Worm (Caenorhabditis elegans) whole organism, young adult: Measurements from ENCODE around the gene F45H10.2.

Experiments used
- B0035.1 ChIP-seq: sonication (generic microtip); optimal IDR thresholded peaks from 2 replicates; lab custom pipeline; 2016; ENCODE audit warnings: missing genetic modification characterization, mild to moderate bottlenecking, missing compliant biosample characterization, missing genotype, missing genetic modification reagents
- B0336.3 ChIP-seq: fragments of 200-800 bp; sonication (Bioruptor generic); IDR thresholded peaks from 2 replicates; pipeline ENCODE4 v1.3.6; 2022; ENCODE audit warnings: missing genetic modification characterization, missing compliant biosample characterization
- F33H1.4 ChIP-seq: fragments of 200-800 bp; sonication (Bioruptor generic); IDR thresholded peaks from 2 replicates; pipeline ENCODE4 v1.3.6; 2022; ENCODE audit warnings: missing genetic modification reagents, missing genetic modification characterization, missing compliant biosample characterization
- K11D2.4 ChIP-seq: fragments of 200-800 bp; sonication (Bioruptor generic); IDR thresholded peaks from 2 replicates; pipeline ENCODE4 v1.3.6; 2022; ENCODE audit warnings: missing genetic modification reagents, missing genetic modification characterization, missing compliant biosample characterization
- Y53F4B.3 ChIP-seq: fragments of 200-800 bp; sonication (Bioruptor generic); IDR thresholded peaks from 2 replicates; pipeline ENCODE4 v1.3.6; 2022; ENCODE audit warnings: missing genetic modification reagents, missing genetic modification characterization, missing compliant biosample characterization
- akir-1 ChIP-seq: fragments of 200-800 bp; sonication (Bioruptor generic); optimal IDR thresholded peaks from 2 replicates; lab custom pipeline; 2018; ENCODE audit warnings: mild to moderate bottlenecking, missing genetic modification characterization, moderate library complexity, missing compliant biosample characterization
- athp-1 ChIP-seq: sonication (generic microtip); optimal IDR thresholded peaks from 2 replicates; lab custom pipeline; 2017; ENCODE audit warnings: mild to moderate bottlenecking, missing genetic modification characterization, missing compliant biosample characterization
- cebp-1 ChIP-seq, 2 experiments: fragments of 200-800 bp in 1 of 2; sonication (Bioruptor generic) in 1 of 2; sonication (generic microtip) in 1 of 2; IDR thresholded peaks in 1 of 2; optimal IDR thresholded peaks in 1 of 2; 2 replicates each; pipeline versions ENCODE4 v1.3.6 to Lab custom; 2017 to 2022; ENCODE audit warnings: missing compliant biosample characterization in 2 of 2, missing genetic modification characterization in 2 of 2, mild to moderate bottlenecking in 1 of 2, missing genetic modification reagents in 1 of 2, moderate library complexity in 1 of 2
- cebp-2 ChIP-seq: fragments of 200-800 bp; sonication (Bioruptor generic); IDR thresholded peaks from 2 replicates; pipeline ENCODE4 v1.3.6; 2022; ENCODE audit warnings: missing genetic modification characterization, missing compliant biosample characterization
- ceh-40 ChIP-seq: fragments of 200-800 bp; sonication (Bioruptor generic); IDR thresholded peaks from 2 replicates; pipeline ENCODE4 v1.3.6; 2022; ENCODE audit warnings: missing genetic modification characterization, missing compliant biosample characterization
- efl-1 ChIP-seq: fragments of 150-350 bp; optimal IDR thresholded peaks from 2 replicates; lab custom pipeline; 2014; ENCODE audit warnings: missing biosample characterization, missing genetic modification reagents, missing genetic modification characterization
- egrh-3 ChIP-seq: fragments of 200-800 bp; sonication (Bioruptor generic); IDR thresholded peaks from 2 replicates; pipeline ENCODE4 v1.3.6; 2022; ENCODE audit warnings: missing genetic modification reagents, missing genetic modification characterization, missing compliant biosample characterization
- hmg-1.2 ChIP-seq: fragments of 200-800 bp; sonication (Bioruptor generic); IDR thresholded peaks from 2 replicates; pipeline ENCODE4 v1.3.6; 2022; ENCODE audit warnings: missing genetic modification reagents, missing genetic modification characterization, missing compliant biosample characterization
- let-526 ChIP-seq: fragments of 200-800 bp; sonication (Bioruptor generic); IDR thresholded peaks from 2 replicates; pipeline ENCODE4 v1.3.6; 2022; ENCODE audit warnings: missing genetic modification reagents, missing genetic modification characterization, missing compliant biosample characterization
- let-607 ChIP-seq, 2 experiments: fragments of 200-800 bp in 1 of 2; sonication (Bioruptor generic) in 1 of 2; sonication (generic microtip) in 1 of 2; optimal IDR thresholded peaks; 2 replicates each; lab custom pipeline; 2016 to 2018; ENCODE audit warnings: mild to moderate bottlenecking in 2 of 2, missing compliant biosample characterization in 2 of 2, missing genetic modification characterization in 2 of 2, moderate library complexity in 2 of 2, missing genotype in 1 of 2
- lin-35 ChIP-seq, 3 experiments: fragments of 150-350 bp in 2 of 3; sonication (generic microtip) in 1 of 3; optimal IDR thresholded peaks; 2 replicates each; lab custom pipeline; 2014 to 2018; ENCODE audit warnings: missing biosample characterization in 3 of 3, missing genetic modification characterization in 3 of 3, missing genetic modification reagents in 3 of 3
- lin-54 ChIP-seq: fragments of 200-800 bp; sonication (Bioruptor generic); optimal IDR thresholded peaks from 2 replicates; lab custom pipeline; 2018; ENCODE audit warnings: mild to moderate bottlenecking, missing genetic modification characterization, missing compliant biosample characterization
- lsl-1 ChIP-seq: fragments of 200-800 bp; sonication (Bioruptor generic); optimal IDR thresholded peaks from 2 replicates; lab custom pipeline; 2018; ENCODE audit warnings: mild to moderate bottlenecking, missing genetic modification characterization, moderate library complexity, missing compliant biosample characterization
- madf-6 ChIP-seq: fragments of 200-800 bp; sonication (Bioruptor generic); IDR thresholded peaks from 2 replicates; pipeline ENCODE4 v1.3.6; 2022; ENCODE audit warnings: missing genetic modification reagents, missing genetic modification characterization, missing compliant biosample characterization
- mcd-1 ChIP-seq: fragments of 200-800 bp; sonication (Bioruptor generic); IDR thresholded peaks from 2 replicates; pipeline ENCODE4 v1.3.6; 2022; ENCODE audit warnings: missing genetic modification reagents, missing genetic modification characterization, missing compliant biosample characterization
- nhr-80 ChIP-seq: sonication (generic microtip); optimal IDR thresholded peaks from 2 replicates; lab custom pipeline; 2016; ENCODE audit warnings: missing genetic modification characterization, missing compliant biosample characterization
- rpc-1 ChIP-seq, 2 experiments: fragments of 150-350 bp in 1 of 2; sonication (generic microtip) in 1 of 2; optimal IDR thresholded peaks; 2 replicates each; lab custom pipeline; 2014 to 2018; ENCODE audit warnings: missing biosample characterization in 1 of 2, missing genetic modification characterization in 1 of 2, missing genetic modification reagents in 1 of 2, missing genotype in 1 of 2
- snpc-1.1 ChIP-seq: sonication (generic microtip); optimal IDR thresholded peaks from 2 replicates; lab custom pipeline; 2017; ENCODE audit warnings: missing genetic modification characterization, mild to moderate bottlenecking, missing compliant biosample characterization, antibody characterized with exemption, moderate library complexity, missing genotype, missing genetic modification reagents; ENCODE audit not compliant: insufficient read depth
- snpc-3.4 ChIP-seq: sonication (generic microtip); optimal IDR thresholded peaks from 2 replicates; lab custom pipeline; 2017; ENCODE audit warnings: missing genetic modification characterization, mild to moderate bottlenecking, missing compliant biosample characterization, antibody characterized with exemption, moderate library complexity, missing genotype, missing genetic modification reagents
- snpc-4 ChIP-seq, 5 experiments: fragments of 150-350 bp in 1 of 5; sonication (generic microtip) in 4 of 5; optimal IDR thresholded peaks; 2 replicates each; lab custom pipeline; 2014 to 2018; ENCODE audit warnings: missing genetic modification characterization in 5 of 5, missing biosample characterization in 3 of 5, antibody characterized with exemption in 2 of 5, mild to moderate bottlenecking in 2 of 5, missing compliant biosample characterization in 2 of 5, missing genotype in 2 of 5, moderate library complexity in 2 of 5, missing genetic modification reagents in 1 of 5
- xnd-1 ChIP-seq: sonication (generic microtip); optimal IDR thresholded peaks from 2 replicates; lab custom pipeline; 2016; ENCODE audit warnings: missing genotype, missing genetic modification reagents, missing genetic modification characterization, missing compliant biosample characterization
- zfh-2 ChIP-seq: fragments of 200-800 bp; sonication (Bioruptor generic); conservative IDR thresholded peaks from 2 replicates; pipeline ENCODE4 v1.3.6; 2022; ENCODE audit warnings: missing genetic modification reagents, missing genetic modification characterization, missing compliant biosample characterization
- ztf-3 ChIP-seq: fragments of 200-800 bp; sonication (Bioruptor generic); optimal IDR thresholded peaks from 2 replicates; lab custom pipeline; 2018; ENCODE audit warnings: mild to moderate bottlenecking, missing genetic modification characterization, missing compliant biosample characterization

F45H10.2 gene

DNA sequence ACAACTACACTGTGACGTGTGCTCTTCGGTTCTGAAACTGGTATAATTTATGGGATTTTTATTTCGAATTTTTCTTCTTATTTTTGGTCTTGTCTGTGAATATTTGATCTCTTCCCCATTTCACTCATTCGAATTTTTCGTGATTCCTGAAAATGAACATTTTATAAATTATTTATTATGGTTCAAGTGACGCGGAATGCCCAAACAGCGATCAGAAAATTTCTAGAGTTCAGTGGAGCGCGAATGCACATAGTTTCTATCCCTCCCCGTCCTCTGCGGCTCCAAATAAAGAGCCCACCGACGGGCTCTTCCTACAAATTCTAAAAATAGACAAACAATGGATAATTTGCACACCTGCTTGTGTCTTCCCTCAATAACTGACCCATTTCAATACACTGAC lies 10.8 kb upstream of the F45H10.2 start, which contains the start of gene F54F11.1 (continued):
- TF ChIP-seq let-607 (tag; optimal IDR thresholded peaks at IDR 0.05; lab: Kevin White, UChicago) = no peak

DNA sequence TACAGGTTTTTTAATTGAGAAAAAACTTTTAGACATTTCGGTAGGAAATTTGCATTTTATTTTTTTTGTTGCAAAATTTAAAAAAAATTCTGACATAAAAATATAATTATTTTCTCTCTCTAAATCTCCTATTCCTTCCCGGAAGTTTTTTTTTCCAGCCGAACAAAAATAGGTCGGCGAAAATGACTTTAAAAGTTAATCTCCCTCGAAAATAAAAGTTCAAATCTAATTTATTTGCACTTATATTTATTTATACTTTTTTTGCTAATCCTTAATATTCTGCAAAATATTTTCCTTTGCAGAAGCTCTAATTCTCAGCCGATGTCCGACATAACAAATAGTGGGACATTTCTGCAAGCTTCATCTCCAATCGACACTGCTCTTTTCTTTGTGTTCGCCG lies 8.7 kb upstream of the F45H10.2 start, which contains the start of gene F45H10.5:
Gene F45H10.5 (plus strand): TSS at position 301 of the 400 bp plus-strand sequence.
- TF ChIP-seq mcd-1 (GFP tag; lab: Robert Waterston, UW) (no peak), let-526 (GFP tag; lab: Robert Waterston, UW) (no peak), xnd-1 (tag; lab: Kevin White, UChicago) (no peak), ceh-40 (GFP tag; lab: Robert Waterston, UW) (no peak), F33H1.4 (GFP tag; lab: Robert Waterston, UW) (no peak), ztf-3 (no peak), snpc-1.1 (tag; lab: Kevin White, UChicago) (no peak), efl-1 (GFP tag; lab: Kevin White, UChicago) (no peak)

DNA sequence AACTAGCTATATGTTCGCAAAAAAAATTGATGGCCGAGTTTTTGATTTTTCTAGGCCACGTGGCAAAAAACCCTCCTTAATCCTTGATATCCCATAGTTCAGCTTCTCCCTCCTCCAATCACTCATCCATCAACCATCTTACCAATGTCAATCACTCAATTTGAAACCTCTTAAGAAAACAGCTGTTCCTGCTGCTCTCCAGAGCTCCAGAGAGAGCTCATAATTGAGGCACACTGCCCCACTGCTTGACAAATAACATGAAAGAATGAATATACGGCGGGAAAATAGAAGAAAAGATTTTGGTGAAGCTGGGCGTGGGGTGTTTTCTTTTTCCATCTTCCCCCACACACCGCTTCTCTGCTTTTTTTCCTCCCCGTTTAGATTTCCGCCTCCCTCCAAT lies 7.7 kb upstream of the F45H10.2 start:
- TF ChIP-seq rpc-1 (optimal IDR thresholded peaks at IDR 0.05; lab: Kevin White, UChicago) = no peak
- TF ChIP-seq rpc-1 (tag; optimal IDR thresholded peaks at IDR 0.05; lab: Kevin White, UChicago) = no peak

DNA sequence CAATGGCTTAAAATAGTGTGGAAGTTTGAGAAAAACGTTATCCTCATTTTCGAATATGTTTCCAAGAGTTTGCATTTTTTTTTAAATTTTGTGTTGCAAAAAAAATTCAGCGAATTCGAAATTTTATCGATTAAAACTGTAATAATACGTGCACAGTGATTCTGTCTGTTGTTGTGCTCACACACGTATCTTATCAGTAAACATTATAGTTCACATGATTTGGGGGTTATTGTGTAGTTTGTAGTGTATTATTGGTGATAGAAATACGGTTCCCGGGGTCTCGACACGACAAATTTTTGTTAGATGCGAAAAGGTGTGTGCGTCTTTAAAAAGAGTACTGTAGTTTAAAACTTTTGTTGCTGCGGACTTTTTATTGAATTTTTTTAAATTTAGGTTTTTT lies 2.9 kb upstream of the F45H10.2 start, which contains the start of gene drr-1:
Gene drr-1 (minus strand): TSS at position 183 of the 400 bp plus-strand sequence.
- TF ChIP-seq akir-1 (GFP tag; lab: Kevin White, UChicago) (no peak), nhr-80 (tag; lab: Kevin White, UChicago) (peak; percentile 38)

DNA sequence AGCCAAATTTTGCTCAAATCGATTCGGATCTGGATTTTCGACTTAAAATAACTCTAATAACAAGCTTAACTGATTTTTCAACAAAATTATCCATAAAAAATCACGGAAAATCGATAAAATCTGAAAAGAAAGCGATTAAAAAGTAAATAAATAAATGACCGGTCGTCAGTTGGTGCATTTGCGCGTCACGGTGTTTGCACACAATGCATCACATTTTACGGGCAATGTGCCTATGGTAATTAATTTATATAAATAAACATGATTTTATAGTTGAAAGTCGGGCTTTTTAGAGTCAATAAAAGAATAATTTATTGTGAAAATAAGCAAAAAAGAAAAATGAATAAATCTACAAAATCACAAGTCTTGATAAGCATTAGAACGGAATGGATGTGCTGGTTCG lies 1.9 kb upstream of the F45H10.2 start:
- TF ChIP-seq snpc-4 (GFP tag; optimal IDR thresholded peaks at IDR 0.05; lab: Kevin White, UChicago) = no peak
- TF ChIP-seq snpc-4 (tag; optimal IDR thresholded peaks at IDR 0.05; lab: Kevin White, UChicago) = peak in 1 of 4 experiments; percentile 31
- TF ChIP-seq mcd-1 (GFP tag; lab: Robert Waterston, UW) = peak; percentile 26; the same call in 1 of the 2 replicates
- TF ChIP-seq lsl-1 (GFP tag; lab: Kevin White, UChicago) = peak; percentile 75
- TF ChIP-seq lin-54 = peak; percentile 33
- peak; percentile 65 for TF ChIP-seq madf-6 (GFP tag; lab: Robert Waterston, UW)
- TF ChIP-seq snpc-3.4 = peak; percentile 9
- no peak for TF ChIP-seq B0336.3
- TF ChIP-seq Y53F4B.3 (GFP tag; lab: Robert Waterston, UW) = no peak
- peak; percentile 88 for TF ChIP-seq athp-1 (tag; lab: Kevin White, UChicago)
- no peak for TF ChIP-seq K11D2.4 (GFP tag; lab: Robert Waterston, UW)
- peak in 1 of 3 experiments; percentile 8 for TF ChIP-seq lin-35 (GFP tag; optimal IDR thresholded peaks at IDR 0.05; lab: Kevin White, UChicago)
- TF ChIP-seq cebp-1 (GFP tag; IDR thresholded peaks at IDR 0.05; lab: Robert Waterston, UW) = no peak
- peak; percentile 10 for TF ChIP-seq cebp-1 (tag; optimal IDR thresholded peaks at IDR 0.05; lab: Kevin White, UChicago)
- no peak for TF ChIP-seq B0035.1
- TF ChIP-seq hmg-1.2 (GFP tag; lab: Robert Waterston, UW) = 0 out of 2 replicates have a peak, but pooled peaks have one; percentile 12

DNA sequence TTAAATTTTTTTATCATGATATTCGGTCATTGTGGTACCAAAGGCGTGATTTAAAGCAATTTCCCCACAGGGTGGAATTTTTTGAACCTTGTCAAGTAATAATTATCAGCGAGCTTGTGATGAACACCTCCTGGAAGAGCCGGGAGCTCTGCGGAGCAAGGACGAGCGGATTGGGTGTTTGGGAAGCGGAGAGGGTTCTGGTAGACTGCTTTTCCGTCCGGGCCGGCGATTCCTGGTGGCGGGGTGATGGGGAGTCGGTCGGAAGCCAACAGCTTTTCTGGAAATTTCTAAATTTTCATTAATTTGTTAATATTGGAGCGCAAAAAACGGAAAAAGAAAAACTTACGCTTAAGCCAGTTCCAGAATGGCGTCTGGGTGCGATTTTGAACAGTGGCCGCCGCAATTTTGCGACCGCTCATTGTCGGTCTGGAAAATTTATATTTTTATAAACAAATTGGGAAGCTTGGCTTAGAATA lies 1.4 kb upstream of the F45H10.2 start, which contains the start of gene ndua-7:
Gene ndua-7 (minus strand): TSS at position 426 of the 476 bp plus-strand sequence.
- peak; percentile 75 for TF ChIP-seq zfh-2
- TF ChIP-seq egrh-3 (GFP tag; lab: Robert Waterston, UW) = peak; percentile 67; the same call in 1 of the 2 replicates
- TF ChIP-seq K11D2.4 (GFP tag; lab: Robert Waterston, UW) = no peak
- 0 out of 2 replicates have a peak, but pooled peaks have one; percentile 15 for TF ChIP-seq cebp-2 (GFP tag; lab: Robert Waterston, UW)
- TF ChIP-seq Y53F4B.3 (GFP tag; lab: Robert Waterston, UW) = no peak
